Worm (Caenorhabditis elegans): Measurements from ENCODE around the gene cest-10.

cest-10 gene

ce11 chrIV:7184597-7184996, 4.2 kb downstream of the cest-10 start, which contains the start of gene clec-179:
Gene clec-179, minus strand, starts transcription at chrIV:7184697.
- TF ChIP-seq tbx-11 (GFP tag; IDR thresholded peaks at IDR 0.05) (no peak), hmg-4 (GFP tag; optimal IDR thresholded peaks at IDR 0.05) (no peak), ets-7 (tag; optimal IDR thresholded peaks at IDR 0.05) (no peak), tra-4 (tag; optimal IDR thresholded peaks at IDR 0.05) (no peak), hmbx-1 (tag; optimal IDR thresholded peaks at IDR 0.05) (no peak), pes-1 (GFP tag; IDR thresholded peaks at IDR 0.05) (no peak), ceh-13 (GFP tag; optimal IDR thresholded peaks at IDR 0.05) (no peak), ceh-36 (tag; optimal IDR thresholded peaks at IDR 0.05) (no peak)

- TF ChIP-seq tbx-11 (GFP tag; IDR thresholded peaks at IDR 0.05) (no peak), flt-1 (GFP tag; IDR thresholded peaks at IDR 0.05) (no peak), ceh-13 (GFP tag; optimal IDR thresholded peaks at IDR 0.05) (no peak), sea-1 (GFP tag; conservative IDR thresholded peaks at IDR 0.05) (no peak), tra-4 (tag; optimal IDR thresholded peaks at IDR 0.05) (no peak), ceh-36 (tag; optimal IDR thresholded peaks at IDR 0.05) (no peak), hmbx-1 (tag; optimal IDR thresholded peaks at IDR 0.05) (no peak), hmg-4 (GFP tag; optimal IDR thresholded peaks at IDR 0.05) (no peak), F13C5.2 (tag; optimal IDR thresholded peaks at IDR 0.05) (no peak), B0310.2 (tag; optimal IDR thresholded peaks at IDR 0.05) (no peak)
These were observed 6.4 kb downstream of the cest-10 start, which contains the start of gene str-249 for ce11 chrIV:7186756-7187155. Gene str-249, minus strand, starts transcription at chrIV:7186856.

ce11 chrIV:7188030-7188429, 7.7 kb downstream of the cest-10 start, which contains the start of gene C42D4.13:
Gene C42D4.13, minus strand, starts transcription at chrIV:7188130.
- TF ChIP-seq hmbx-1 (tag; optimal IDR thresholded peaks at IDR 0.05), result no peak
- no peak for TF ChIP-seq hmg-4 (GFP tag; optimal IDR thresholded peaks at IDR 0.05)
- no peak for TF ChIP-seq aly-1 (tag; optimal IDR thresholded peaks at IDR 0.05)
- TF ChIP-seq F13C5.2 (tag; optimal IDR thresholded peaks at IDR 0.05), result no peak
- no peak for TF ChIP-seq B0310.2 (tag; optimal IDR thresholded peaks at IDR 0.05)
- no peak for TF ChIP-seq tbx-37 (GFP tag; conservative IDR thresholded peaks at IDR 0.05)
- TF ChIP-seq scrt-1 (GFP tag; IDR thresholded peaks at IDR 0.05), result no peak

- TF ChIP-seq tbx-37 (GFP tag; conservative IDR thresholded peaks at IDR 0.05) (no peak), flt-1 (GFP tag; IDR thresholded peaks at IDR 0.05) (no peak), hmg-4 (GFP tag; optimal IDR thresholded peaks at IDR 0.05) (no peak), scrt-1 (GFP tag; IDR thresholded peaks at IDR 0.05) (no peak), F13C5.2 (tag; optimal IDR thresholded peaks at IDR 0.05) (no peak), sea-1 (GFP tag; conservative IDR thresholded peaks at IDR 0.05) (no peak), hmbx-1 (tag; optimal IDR thresholded peaks at IDR 0.05) (no peak), tbx-11 (GFP tag; IDR thresholded peaks at IDR 0.05) (no peak), tra-4 (tag; optimal IDR thresholded peaks at IDR 0.05) (no peak)
These were observed 8.4 kb downstream of the cest-10 start, which contains the start of gene srlf-7 for ce11 chrIV:7188528-7189422. Gene srlf-7, plus strand, starts transcription at chrIV:7189287.

- no peak for TF ChIP-seq ceh-36 (tag; optimal IDR thresholded peaks at IDR 0.05)
- TF ChIP-seq tbx-37 (GFP tag; conservative IDR thresholded peaks at IDR 0.05), result no peak
- TF ChIP-seq ceh-13 (GFP tag; optimal IDR thresholded peaks at IDR 0.05), result no peak
- no peak for TF ChIP-seq hnd-1 (tag; optimal IDR thresholded peaks at IDR 0.05)
- TF ChIP-seq pes-1 (GFP tag; IDR thresholded peaks at IDR 0.05), result no peak
- TF ChIP-seq sea-1 (GFP tag; conservative IDR thresholded peaks at IDR 0.05), result no peak
- TF ChIP-seq hmbx-1 (tag; optimal IDR thresholded peaks at IDR 0.05), result no peak
- TF ChIP-seq scrt-1 (GFP tag; IDR thresholded peaks at IDR 0.05), result no peak
- TF ChIP-seq tbx-11 (GFP tag; IDR thresholded peaks at IDR 0.05), result no peak
- TF ChIP-seq B0310.2 (tag; optimal IDR thresholded peaks at IDR 0.05), result no peak
These were observed 10.1 kb downstream of the cest-10 start for ce11 chrIV:7190409-7190808.

- no peak for TF ChIP-seq tbx-11 (GFP tag; IDR thresholded peaks at IDR 0.05)
- no peak for TF ChIP-seq pes-1 (GFP tag; IDR thresholded peaks at IDR 0.05)
- no peak for TF ChIP-seq ets-7 (tag; optimal IDR thresholded peaks at IDR 0.05)
- TF ChIP-seq tbx-37 (GFP tag; conservative IDR thresholded peaks at IDR 0.05), result no peak
- TF ChIP-seq scrt-1 (GFP tag; IDR thresholded peaks at IDR 0.05), result no peak
- TF ChIP-seq sea-1 (GFP tag; conservative IDR thresholded peaks at IDR 0.05), result no peak
- no peak for TF ChIP-seq tra-4 (tag; optimal IDR thresholded peaks at IDR 0.05)
These were observed 11.4 kb downstream of the cest-10 start, which contains the start of gene R13A1.5 for ce11 chrIV:7191745-7192144. Gene R13A1.5, minus strand, starts transcription at chrIV:7191845.

ce11 chrIV:7195734-7196133, 15.4 kb downstream of the cest-10 start, which contains the start of gene best-16:
Gene best-16, minus strand, starts transcription at chrIV:7195834.
- TF ChIP-seq tra-4 (tag; optimal IDR thresholded peaks at IDR 0.05) (no peak), ceh-36 (tag; optimal IDR thresholded peaks at IDR 0.05) (no peak), hmg-4 (GFP tag; optimal IDR thresholded peaks at IDR 0.05) (no peak), F13C5.2 (tag; optimal IDR thresholded peaks at IDR 0.05) (no peak), pes-1 (GFP tag; IDR thresholded peaks at IDR 0.05) (no peak), ama-1 (optimal IDR thresholded peaks at IDR 0.05) (no peak), sea-1 (GFP tag; conservative IDR thresholded peaks at IDR 0.05) (no peak), tbx-11 (GFP tag; IDR thresholded peaks at IDR 0.05) (no peak), hnd-1 (tag; optimal IDR thresholded peaks at IDR 0.05) (no peak), scrt-1 (GFP tag; IDR thresholded peaks at IDR 0.05) (no peak), ets-7 (tag; optimal IDR thresholded peaks at IDR 0.05) (no peak), ceh-13 (GFP tag; optimal IDR thresholded peaks at IDR 0.05) (no peak)

ce11 chrIV:7196853-7197252, 16.5 kb downstream of the cest-10 start, which contains the start of gene unc-8:
Gene unc-8, plus strand, starts transcription at chrIV:7197153.
- TF ChIP-seq B0310.2 (tag; optimal IDR thresholded peaks at IDR 0.05) (no peak), hmg-4 (GFP tag; optimal IDR thresholded peaks at IDR 0.05) (no peak), tbx-11 (GFP tag; IDR thresholded peaks at IDR 0.05) (no peak), F13C5.2 (tag; optimal IDR thresholded peaks at IDR 0.05) (no peak), ceh-36 (tag; optimal IDR thresholded peaks at IDR 0.05) (no peak), flt-1 (GFP tag; IDR thresholded peaks at IDR 0.05) (no peak), ets-7 (tag; optimal IDR thresholded peaks at IDR 0.05) (no peak)
